Worm (Caenorhabditis elegans) whole organism, L3 larva: Measurements from ENCODE around the gene R11A8.1.

ENCODE experiments used
- ama-1 ChIP-seq: fragments of 150-350 bp; optimal IDR thresholded peaks from 2 replicates; lab custom pipeline; 2018
- daf-12 ChIP-seq: fragments of 150-350 bp; optimal IDR thresholded peaks from 2 replicates; lab custom pipeline; 2014; ENCODE audit warnings: missing biosample characterization, missing genetic modification reagents, missing genetic modification characterization
- egl-27 ChIP-seq: sonication (generic microtip); optimal IDR thresholded peaks from 4 replicates; lab custom pipeline; 2017; ENCODE audit warnings: missing biosample characterization, missing genetic modification reagents, missing genetic modification characterization
- pqm-1 ChIP-seq: fragments of 150-350 bp; optimal IDR thresholded peaks from 2 replicates; lab custom pipeline; 2017; ENCODE audit warnings: missing biosample characterization, missing genetic modification characterization, inconsistent platforms
- unc-39 ChIP-seq: sonication (generic microtip); optimal IDR thresholded peaks from 4 replicates; lab custom pipeline; 2017; ENCODE audit warnings: missing biosample characterization, missing genetic modification characterization
- ztf-11 ChIP-seq: fragments of 150-350 bp; optimal IDR thresholded peaks from 2 replicates; lab custom pipeline; 2014; ENCODE audit warnings: missing biosample characterization, missing genetic modification characterization

DNA sequence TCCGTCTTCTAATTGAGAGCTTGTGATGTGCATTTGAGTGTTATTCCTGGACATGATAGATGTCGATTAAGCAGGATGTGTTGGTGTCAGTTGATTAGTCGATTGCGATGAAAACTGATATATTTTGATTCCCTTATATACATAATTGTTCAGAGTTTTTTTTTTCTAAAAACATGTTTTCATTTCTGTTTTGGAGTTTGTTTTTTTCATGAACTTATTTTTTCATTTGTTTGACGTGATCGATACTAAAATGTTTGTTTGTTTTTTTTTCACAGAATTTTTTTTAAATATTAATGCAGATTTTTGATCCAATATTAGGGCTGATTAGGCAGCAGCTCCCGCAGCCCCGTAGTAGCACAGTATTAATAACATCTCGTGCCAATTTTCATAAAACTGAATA lies 38.8 kb downstream of the R11A8.1 start, which contains the start of gene R09E10.2:
- TF ChIP-seq pqm-1 (tag; lab: Kevin White, UChicago) (no peak), daf-12 (tag; lab: Kevin White, UChicago) (no peak), unc-39 (tag; lab: Kevin White, UChicago) (no peak), ztf-11 (tag; lab: Kevin White, UChicago) (no peak), ama-1 (no peak), egl-27 (tag; lab: Kevin White, UChicago) (no peak)
